Worm (Caenorhabditis elegans): ENCODE results near the gene srj-7.
A peak's percentile ranks its signal among the peaks of the same experiment; 100 is the strongest.

Gene srj-7

ce11 chrV:3273577-3274100 lies 28.8 kb downstream of the srj-7 start, which contains the start of gene T28A11.4:
T28A11.4 (plus strand) TSS chrV:3274050.
- TF ChIP-seq ztf-18 (tag; optimal IDR thresholded peaks at IDR 0.05) (no peak), ama-1 (optimal IDR thresholded peaks at IDR 0.05) (no peak), ama-1 (GFP tag; optimal IDR thresholded peaks at IDR 0.05) (no peak), die-1 (tag; optimal IDR thresholded peaks at IDR 0.05) (no peak), lin-35 (GFP tag; optimal IDR thresholded peaks at IDR 0.05) (no peak), atf-7 (tag; optimal IDR thresholded peaks at IDR 0.05) (no peak), lir-1 (GFP tag; conservative IDR thresholded peaks at IDR 0.05) (no peak), let-607 (tag; optimal IDR thresholded peaks at IDR 0.05) (no peak), aptf-2 (GFP tag; conservative IDR thresholded peaks at IDR 0.05) (no peak), ZK185.1 (tag; optimal IDR thresholded peaks at IDR 0.05; ENCODE audit: poor library complexity, severe bottlenecking) (no peak), tbp1 (GFP tag; optimal IDR thresholded peaks at IDR 0.05) (no peak), efl-1 (GFP tag; optimal IDR thresholded peaks at IDR 0.05) (no peak), Y53F4B.3 (GFP tag; IDR thresholded peaks at IDR 0.05) (no peak), pbrm-1 (GFP tag; IDR thresholded peaks at IDR 0.05) (no peak), xnd-1 (tag; optimal IDR thresholded peaks at IDR 0.05) (no peak), akir-1 (GFP tag; optimal IDR thresholded peaks at IDR 0.05) (no peak), attf-6 (GFP tag; IDR thresholded peaks at IDR 0.05) (no peak)

ce11 chrV:3275033-3275432 lies 30.2 kb downstream of the srj-7 start, which contains the start of gene T28A11.3:
T28A11.3 (plus strand) TSS chrV:3275333.
- no peak for TF ChIP-seq pha-4 (tag; optimal IDR thresholded peaks at IDR 0.05)
- TF ChIP-seq B0336.3 (GFP tag; IDR thresholded peaks at IDR 0.05) = no peak
- TF ChIP-seq F39B2.1 (GFP tag; IDR thresholded peaks at IDR 0.05) = no peak
- TF ChIP-seq hrde-1 (tag; optimal IDR thresholded peaks at IDR 0.05; ENCODE audit: borderline replicate concordance) = no peak
- TF ChIP-seq dox-1 (GFP tag; IDR thresholded peaks at IDR 0.05) = no peak
- no peak for TF ChIP-seq ceh-100 (GFP tag; IDR thresholded peaks at IDR 0.05)
- TF ChIP-seq hsf-1 (GFP tag; IDR thresholded peaks at IDR 0.05) = no peak
- no peak for TF ChIP-seq Y67H2A.10 (GFP tag; conservative IDR thresholded peaks at IDR 0.05)
- TF ChIP-seq madf-10 (tag; optimal IDR thresholded peaks at IDR 0.05) = no peak
- no peak for TF ChIP-seq ZK185.1 (tag; optimal IDR thresholded peaks at IDR 0.05; ENCODE audit: poor library complexity, severe bottlenecking)
- TF ChIP-seq ceh-27 (GFP tag; optimal IDR thresholded peaks at IDR 0.05) = no peak
- no peak for TF ChIP-seq him-1 (tag; optimal IDR thresholded peaks at IDR 0.05)
- TF ChIP-seq ceh-40 (GFP tag; IDR thresholded peaks at IDR 0.05) = no peak
- TF ChIP-seq nhr-179 (tag; optimal IDR thresholded peaks at IDR 0.05) = no peak
- TF ChIP-seq hmg-1.2 (GFP tag; IDR thresholded peaks at IDR 0.05) = no peak
- TF ChIP-seq hlh-12 (tag; optimal IDR thresholded peaks at IDR 0.05) = no peak
- TF ChIP-seq F55B11.4 (tag; optimal IDR thresholded peaks at IDR 0.05; ENCODE audit: borderline replicate concordance, insufficient read depth) = no peak
- TF ChIP-seq somi-1 (GFP tag; optimal IDR thresholded peaks at IDR 0.05) = no peak
- TF ChIP-seq die-1 (tag; optimal IDR thresholded peaks at IDR 0.05) = no peak

ce11 chrV:3276184-3276583 lies 31.4 kb downstream of the srj-7 start:
- no peak for TF ChIP-seq dox-1 (GFP tag; IDR thresholded peaks at IDR 0.05)
- peak; percentile 9 for TF ChIP-seq K12H6.12 (tag; optimal IDR thresholded peaks at IDR 0.05)

Data from whole organism, young adult.